Worm (Caenorhabditis elegans) whole organism, early embryonic: ENCODE measurements around the gene vav-1.

Source experiments
- B0310.2 ChIP-seq: sonication (generic microtip); optimal IDR thresholded peaks from 2 replicates; lab custom pipeline; 2016; ENCODE audit warnings: mild to moderate bottlenecking, missing genetic modification characterization, missing compliant biosample characterization
- F13C5.2 ChIP-seq: sonication (generic microtip); optimal IDR thresholded peaks from 2 replicates; lab custom pipeline; 2017; ENCODE audit warnings: mild to moderate bottlenecking, missing genetic modification characterization, inconsistent platforms, missing compliant biosample characterization
- aly-1 ChIP-seq: sonication (generic microtip); optimal IDR thresholded peaks from 2 replicates; lab custom pipeline; 2016; ENCODE audit warnings: missing genetic modification characterization, missing compliant biosample characterization
- ama-1 ChIP-seq: fragments of 150-350 bp; optimal IDR thresholded peaks from 2 replicates; lab custom pipeline; 2014
- ceh-13 ChIP-seq: fragments of 200-800 bp; sonication (Bioruptor generic); optimal IDR thresholded peaks from 2 replicates; lab custom pipeline; 2018; ENCODE audit warnings: mild to moderate bottlenecking, missing genetic modification characterization, missing compliant biosample characterization
- ceh-36 ChIP-seq: sonication (generic microtip); optimal IDR thresholded peaks from 2 replicates; lab custom pipeline; 2016; ENCODE audit warnings: missing genetic modification characterization, inconsistent platforms, missing compliant biosample characterization
- ets-7 ChIP-seq: sonication (generic microtip); optimal IDR thresholded peaks from 2 replicates; lab custom pipeline; 2016; ENCODE audit warnings: missing genotype, missing genetic modification characterization, missing compliant biosample characterization
- flt-1 ChIP-seq: fragments of 200-800 bp; sonication (Bioruptor generic); IDR thresholded peaks from 2 replicates; pipeline ENCODE4 v1.3.6; 2022; ENCODE audit warnings: missing genetic modification characterization, missing compliant biosample characterization
- hmbx-1 ChIP-seq: sonication (generic microtip); optimal IDR thresholded peaks from 2 replicates; lab custom pipeline; 2016; ENCODE audit warnings: mild to moderate bottlenecking, missing genetic modification characterization, missing compliant biosample characterization
- hmg-4 ChIP-seq: fragments of 200-800 bp; sonication (Bioruptor generic); optimal IDR thresholded peaks from 2 replicates; lab custom pipeline; 2018; ENCODE audit warnings: mild to moderate bottlenecking, missing genetic modification characterization, missing compliant biosample characterization
- hnd-1 ChIP-seq: sonication (generic microtip); optimal IDR thresholded peaks from 2 replicates; lab custom pipeline; 2016; ENCODE audit warnings: missing genetic modification characterization, missing compliant biosample characterization
- pes-1 ChIP-seq: fragments of 200-800 bp; sonication (Bioruptor generic); IDR thresholded peaks from 2 replicates; pipeline ENCODE4 v1.3.6; 2022; ENCODE audit warnings: missing genetic modification reagents, missing genetic modification characterization, missing compliant biosample characterization
- scrt-1 ChIP-seq: fragments of 200-800 bp; sonication (Bioruptor generic); IDR thresholded peaks from 2 replicates; pipeline ENCODE4 v1.3.6; 2022; ENCODE audit warnings: missing genetic modification characterization, missing compliant biosample characterization
- sea-1 ChIP-seq: fragments of 200-800 bp; sonication (Bioruptor generic); conservative IDR thresholded peaks from 2 replicates; pipeline ENCODE4 v1.3.6; 2022; ENCODE audit warnings: missing genetic modification characterization, missing compliant biosample characterization
- tbx-11 ChIP-seq: fragments of 200-800 bp; sonication (Bioruptor generic); IDR thresholded peaks from 2 replicates; pipeline ENCODE4 v1.3.6; 2022; ENCODE audit warnings: missing genetic modification characterization, missing compliant biosample characterization
- tbx-37 ChIP-seq: fragments of 200-800 bp; sonication (Bioruptor generic); conservative IDR thresholded peaks from 2 replicates; pipeline ENCODE4 v1.3.6; 2022; ENCODE audit warnings: missing genetic modification reagents, missing genetic modification characterization, missing compliant biosample characterization
- tra-4 ChIP-seq: sonication (generic microtip); optimal IDR thresholded peaks from 2 replicates; lab custom pipeline; 2017; ENCODE audit warnings: missing genetic modification characterization, missing compliant biosample characterization

vav-1 gene

ce11 chrX:9232037-9232436, at the start of gene vav-1:
TSS of gene vav-1 (minus strand) at chrX:9232137.
- no peak for TF ChIP-seq aly-1 (tag; lab: Kevin White, UChicago)
- no peak for TF ChIP-seq B0310.2
- TF ChIP-seq tbx-11 = no peak
- no peak for TF ChIP-seq F13C5.2 (tag; lab: Kevin White, UChicago)
- no peak for TF ChIP-seq hmg-4 (GFP tag; lab: Kevin White, UChicago)
- no peak for TF ChIP-seq tbx-37 (GFP tag; lab: Robert Waterston, UW)
- no peak for TF ChIP-seq ets-7 (tag; lab: Kevin White, UChicago)
- TF ChIP-seq hmbx-1 (tag; lab: Kevin White, UChicago) = no peak
- TF ChIP-seq scrt-1 (GFP tag; lab: Robert Waterston, UW) = no peak
- TF ChIP-seq pes-1 (GFP tag; lab: Robert Waterston, UW) = no peak
- no peak for TF ChIP-seq ceh-36 (tag; lab: Kevin White, UChicago)
- no peak for TF ChIP-seq flt-1

- TF ChIP-seq ceh-36 (tag; lab: Kevin White, UChicago) (no peak), tbx-11 (no peak), ama-1 (lab: Kevin White, UChicago) (no peak), tbx-37 (GFP tag; lab: Robert Waterston, UW) (no peak), B0310.2 (no peak), F13C5.2 (tag; lab: Kevin White, UChicago) (no peak), flt-1 (no peak), hmg-4 (GFP tag; lab: Kevin White, UChicago) (no peak), tra-4 (tag; lab: Kevin White, UChicago) (no peak), ceh-13 (GFP tag; lab: Kevin White, UChicago) (no peak), scrt-1 (GFP tag; lab: Robert Waterston, UW) (no peak), ets-7 (tag; lab: Kevin White, UChicago) (no peak)
Measured at ce11 chrX:9278653-9279052, 46.7 kb upstream of the vav-1 start, which contains the start of gene B0416.4. TSS of gene B0416.4 (plus strand) at chrX:9278953.

- no peak for TF ChIP-seq tra-4 (tag; lab: Kevin White, UChicago)
Measured at ce11 chrX:9274574-9274973, 42.6 kb upstream of the vav-1 start, which contains the start of gene B0416.10. TSS of gene B0416.10 (minus strand) at chrX:9274674.

DNA sequence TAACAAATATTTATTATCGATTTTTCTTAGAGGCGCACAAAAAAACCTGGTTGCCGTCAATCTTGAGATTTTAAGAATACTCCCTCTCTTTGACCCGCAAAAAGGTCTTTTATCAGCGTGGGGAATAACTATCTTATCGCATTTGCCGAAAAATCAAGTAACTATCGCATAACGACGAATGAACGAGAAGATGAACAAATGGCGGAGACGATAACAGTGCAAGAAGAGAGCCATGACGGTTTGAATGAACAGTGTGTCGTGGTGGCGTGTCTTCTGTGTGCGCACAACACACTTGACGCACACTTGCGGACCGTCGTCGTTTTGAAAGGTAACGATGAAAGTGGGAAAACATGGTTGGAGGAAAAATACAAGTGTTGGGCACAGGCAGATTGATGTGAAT, 39.9 kb upstream of the vav-1 start:
- TF ChIP-seq ama-1 (lab: Kevin White, UChicago) (no peak), ceh-13 (GFP tag; lab: Kevin White, UChicago) (no peak), F13C5.2 (tag; lab: Kevin White, UChicago) (no peak), flt-1 (no peak), sea-1 (GFP tag; lab: Robert Waterston, UW) (no peak), tra-4 (tag; lab: Kevin White, UChicago) (no peak), tbx-37 (GFP tag; lab: Robert Waterston, UW) (no peak), hmg-4 (GFP tag; lab: Kevin White, UChicago) (peak; percentile 16)

DNA sequence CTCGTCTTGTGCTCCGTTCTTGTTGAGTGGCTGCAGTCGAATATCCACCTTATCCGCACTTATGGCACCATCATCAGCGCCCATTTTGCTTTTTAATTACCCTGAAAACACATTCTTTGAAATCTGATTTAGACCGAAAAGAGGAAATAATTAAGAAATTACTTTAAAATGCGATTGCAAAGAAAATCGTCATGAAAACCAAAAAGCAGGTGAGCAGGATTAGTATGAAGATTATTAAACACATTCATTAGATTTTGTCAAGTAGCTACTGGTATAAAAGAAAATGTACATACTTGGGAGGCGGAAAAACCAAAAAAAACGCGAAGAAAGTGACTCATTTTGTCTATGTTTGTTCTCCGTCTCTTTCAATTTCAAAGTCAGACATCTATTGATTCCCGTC, 38.8 kb upstream of the vav-1 start, which contains the start of gene B0416.5:
TSS of gene B0416.5 (minus strand) at position 101 of the 400 bp plus-strand sequence.
- no peak for TF ChIP-seq pes-1 (GFP tag; lab: Robert Waterston, UW)
- no peak for TF ChIP-seq hnd-1 (tag; lab: Kevin White, UChicago)
- no peak for TF ChIP-seq tbx-11
- no peak for TF ChIP-seq tbx-37 (GFP tag; lab: Robert Waterston, UW)
- TF ChIP-seq B0310.2 = no peak
- no peak for TF ChIP-seq F13C5.2 (tag; lab: Kevin White, UChicago)
- no peak for TF ChIP-seq ceh-36 (tag; lab: Kevin White, UChicago)
- TF ChIP-seq ama-1 (lab: Kevin White, UChicago) = no peak

ce11 chrX:9268373-9268772, 36.4 kb upstream of the vav-1 start:
- TF ChIP-seq ama-1 (lab: Kevin White, UChicago) (peak; percentile 29), hnd-1 (tag; lab: Kevin White, UChicago) (no peak)

DNA sequence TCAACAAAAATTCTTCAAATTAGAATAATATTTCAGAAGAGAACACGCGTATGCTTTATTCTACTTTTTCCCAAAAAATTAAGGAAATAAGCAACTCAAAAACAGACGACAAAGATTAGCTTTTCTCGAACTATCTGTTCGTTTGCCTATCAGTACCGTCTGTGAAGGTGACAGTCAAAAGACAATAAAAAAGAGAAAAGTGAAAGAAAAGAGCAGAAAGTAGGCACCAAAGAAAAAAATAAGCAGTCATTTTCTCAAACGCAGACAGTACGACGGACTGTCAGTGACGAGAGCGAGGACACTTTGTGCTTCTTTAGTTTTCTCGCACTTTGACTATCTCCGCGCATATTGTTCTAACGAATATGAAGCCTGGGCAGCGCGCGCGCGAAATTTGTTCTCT, 34.6 kb upstream of the vav-1 start:
- TF ChIP-seq hmg-4 (GFP tag; lab: Kevin White, UChicago) (no peak), sea-1 (GFP tag; lab: Robert Waterston, UW) (no peak), ets-7 (tag; lab: Kevin White, UChicago) (no peak), pes-1 (GFP tag; lab: Robert Waterston, UW) (no peak), flt-1 (no peak), ama-1 (lab: Kevin White, UChicago) (no peak), tbx-11 (no peak), hmbx-1 (tag; lab: Kevin White, UChicago) (no peak), tra-4 (tag; lab: Kevin White, UChicago) (no peak), scrt-1 (GFP tag; lab: Robert Waterston, UW) (no peak)

ce11 chrX:9264636-9265035, 32.7 kb upstream of the vav-1 start:
- TF ChIP-seq F13C5.2 (tag; lab: Kevin White, UChicago) (no peak), pes-1 (GFP tag; lab: Robert Waterston, UW) (no peak), hmbx-1 (tag; lab: Kevin White, UChicago) (no peak), tra-4 (tag; lab: Kevin White, UChicago) (no peak), ets-7 (tag; lab: Kevin White, UChicago) (no peak), sea-1 (GFP tag; lab: Robert Waterston, UW) (no peak), ceh-13 (GFP tag; lab: Kevin White, UChicago) (no peak), tbx-37 (GFP tag; lab: Robert Waterston, UW) (no peak)
